Worm (Caenorhabditis elegans): ENCODE data around the gene srh-212.
A peak's percentile ranks its signal among the peaks of the same experiment; 100 is the strongest.
"Not testable (repeated sequence)": the region's sequence is repeated elsewhere in the genome, so short reads cannot be mapped to it uniquely, and the experiment has no call there.

Gene srh-212

DNA sequence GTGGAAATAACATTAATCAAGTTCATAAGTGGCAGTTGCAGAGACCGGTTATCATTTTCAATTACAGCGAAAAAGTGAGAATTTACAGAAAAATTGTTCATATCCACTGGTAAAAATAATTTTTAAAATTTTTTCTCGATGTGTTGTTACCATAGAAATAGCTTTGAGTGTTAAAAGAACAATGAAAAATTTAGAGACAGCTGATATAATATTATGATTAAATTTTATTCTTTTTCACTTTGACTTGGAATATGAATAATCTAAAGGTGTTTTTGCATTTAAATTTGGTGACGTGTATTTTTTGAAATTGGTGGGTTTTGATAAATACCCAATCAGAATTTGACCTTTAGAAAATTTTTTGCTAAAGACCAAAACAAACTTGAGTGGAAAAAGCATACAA lies 34.6 kb upstream of the srh-212 start, which contains the start of gene F59B1.6:
TSS of gene F59B1.6 (minus strand) at position 101 of the 400 bp plus-strand sequence.
- TF ChIP-seq peb-1 (tag; optimal IDR thresholded peaks at IDR 0.05), result no peak
- TF ChIP-seq fos-1 (tag; optimal IDR thresholded peaks at IDR 0.05), result no peak
- no peak for TF ChIP-seq C34F6.9 (tag; optimal IDR thresholded peaks at IDR 0.05)
- TF ChIP-seq ceh-82 (tag; optimal IDR thresholded peaks at IDR 0.05), result no peak
- no peak for TF ChIP-seq nhr-23 (tag; optimal IDR thresholded peaks at IDR 0.05)
- TF ChIP-seq nhr-10 (tag; optimal IDR thresholded peaks at IDR 0.05), result no peak
- no peak for TF ChIP-seq nhr-6 (tag; optimal IDR thresholded peaks at IDR 0.05)
- no peak for TF ChIP-seq nhr-129 (tag; optimal IDR thresholded peaks at IDR 0.05)
- TF ChIP-seq sma-9 (GFP tag; optimal IDR thresholded peaks at IDR 0.05), result no peak
- TF ChIP-seq sma-9 (tag; optimal IDR thresholded peaks at IDR 0.05), result no peak
- TF ChIP-seq nhr-21 (tag; optimal IDR thresholded peaks at IDR 0.05), result no peak
- no peak for TF ChIP-seq mdl-1 (tag; optimal IDR thresholded peaks at IDR 0.05)

ce11 chrV:3626944-3627343 lies 30.0 kb upstream of the srh-212 start, which contains the start of gene F59B1.4:
TSS of gene F59B1.4 (minus strand) at chrV:3627044.
- TF ChIP-seq snpc-4 (tag; optimal IDR thresholded peaks at IDR 0.05) (no peak), Y55F3AM.14 (GFP tag; optimal IDR thresholded peaks at IDR 0.05) (no peak), peb-1 (tag; optimal IDR thresholded peaks at IDR 0.05) (no peak), aly-2 (tag; optimal IDR thresholded peaks at IDR 0.05) (no peak), gmeb-1 (tag; optimal IDR thresholded peaks at IDR 0.05) (no peak), unc-39 (tag; optimal IDR thresholded peaks at IDR 0.05) (no peak), ztf-4 (tag; optimal IDR thresholded peaks at IDR 0.05) (no peak), ama-1 (optimal IDR thresholded peaks at IDR 0.05) (no peak), mab-5 (tag; optimal IDR thresholded peaks at IDR 0.05) (no peak), mbf-1 (tag; optimal IDR thresholded peaks at IDR 0.05) (no peak), fos-1 (tag; optimal IDR thresholded peaks at IDR 0.05) (no peak), nhr-237 (tag; optimal IDR thresholded peaks at IDR 0.05) (no peak), lin-11 (tag; optimal IDR thresholded peaks at IDR 0.05) (no peak), nhr-25 (tag; optimal IDR thresholded peaks at IDR 0.05) (no peak), lin-39 (tag; optimal IDR thresholded peaks at IDR 0.05) (no peak), sma-9 (GFP tag; optimal IDR thresholded peaks at IDR 0.05) (no peak), sma-9 (tag; optimal IDR thresholded peaks at IDR 0.05) (no peak), lsy-2 (tag; optimal IDR thresholded peaks at IDR 0.05) (no peak)

ce11 chrV:3620608-3621007 lies 23.7 kb upstream of the srh-212 start, which contains the start of gene srx-93:
TSS of gene srx-93 (minus strand) at chrV:3620708.
- not testable (repeated sequence) for TF ChIP-seq aly-2 (tag; optimal IDR thresholded peaks at IDR 0.05); ztf-1 (GFP tag; conservative IDR thresholded peaks at IDR 0.05); elt-1 (tag; optimal IDR thresholded peaks at IDR 0.05)

- TF ChIP-seq nhr-6 (tag; optimal IDR thresholded peaks at IDR 0.05) (no peak), ceh-82 (tag; optimal IDR thresholded peaks at IDR 0.05) (no peak), sma-9 (GFP tag; optimal IDR thresholded peaks at IDR 0.05) (peak; percentile 59), sma-9 (tag; optimal IDR thresholded peaks at IDR 0.05) (no peak), nhr-21 (tag; optimal IDR thresholded peaks at IDR 0.05) (peak; percentile 35)
Observed at ce11 chrV:3616844-3617243, 19.9 kb upstream of the srh-212 start.

DNA sequence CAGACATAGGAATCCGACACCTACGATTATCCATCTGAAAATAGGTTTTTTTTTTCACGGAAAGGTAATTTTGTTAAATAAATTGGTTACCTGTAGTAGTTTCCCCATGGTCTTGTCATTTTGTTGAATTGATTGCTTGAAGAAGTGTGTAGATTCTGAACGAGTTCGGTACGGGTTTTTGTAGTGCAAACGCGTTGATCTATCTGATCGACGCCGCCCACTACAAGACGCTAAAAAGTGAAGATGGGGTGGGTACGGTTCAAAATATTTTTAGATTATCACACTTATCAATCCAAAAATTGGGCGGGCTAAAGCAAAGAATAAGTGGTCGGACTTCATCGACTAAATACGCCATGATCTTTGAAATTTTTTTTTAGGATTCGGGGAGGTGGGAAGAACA lies 17.4 kb upstream of the srh-212 start, which contains the start of gene T22F3.11:
TSS of gene T22F3.11 (minus strand) at position 157 of the 400 bp plus-strand sequence.
- TF ChIP-seq egl-27 (tag; optimal IDR thresholded peaks at IDR 0.05) (no peak), unc-55 (GFP tag; optimal IDR thresholded peaks at IDR 0.05) (no peak), lin-11 (tag; optimal IDR thresholded peaks at IDR 0.05) (no peak)

DNA sequence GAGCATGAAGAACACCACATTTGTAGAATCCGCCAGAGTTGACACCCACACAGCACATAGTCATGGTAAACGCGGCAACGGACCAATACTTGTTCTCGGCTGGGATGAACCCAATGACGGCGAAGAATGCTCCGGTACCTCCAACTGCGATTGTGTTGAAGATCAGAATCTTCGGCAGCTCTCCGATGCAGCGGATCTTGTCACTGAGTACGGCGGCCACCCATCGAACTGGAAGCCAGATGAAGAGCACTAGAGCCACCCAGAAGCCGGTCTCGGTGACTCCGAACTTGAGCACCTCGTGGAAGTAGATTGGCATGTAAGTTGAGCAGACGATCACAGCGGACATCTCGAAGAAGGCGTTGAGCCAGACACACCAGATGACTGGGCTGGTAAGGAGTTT lies 16.1 kb upstream of the srh-212 start:
- no peak for TF ChIP-seq ama-1 (optimal IDR thresholded peaks at IDR 0.05)
- TF ChIP-seq lin-13 (GFP tag; optimal IDR thresholded peaks at IDR 0.05), result no peak
- TF ChIP-seq nhr-10 (tag; optimal IDR thresholded peaks at IDR 0.05), result no peak
- no peak for TF ChIP-seq ztf-1 (GFP tag; conservative IDR thresholded peaks at IDR 0.05)
- no peak for TF ChIP-seq mab-5 (tag; optimal IDR thresholded peaks at IDR 0.05)
- no peak for TF ChIP-seq R02D3.7 (tag; optimal IDR thresholded peaks at IDR 0.05)
- TF ChIP-seq sem-4 (tag; optimal IDR thresholded peaks at IDR 0.05), result no peak
- no peak for TF ChIP-seq nhr-21 (tag; optimal IDR thresholded peaks at IDR 0.05)

Measured in whole organism, L2 larva.